Fruit fly (Drosophila melanogaster): ENCODE measurements around the gene dyl.

The dyl gene

DNA sequence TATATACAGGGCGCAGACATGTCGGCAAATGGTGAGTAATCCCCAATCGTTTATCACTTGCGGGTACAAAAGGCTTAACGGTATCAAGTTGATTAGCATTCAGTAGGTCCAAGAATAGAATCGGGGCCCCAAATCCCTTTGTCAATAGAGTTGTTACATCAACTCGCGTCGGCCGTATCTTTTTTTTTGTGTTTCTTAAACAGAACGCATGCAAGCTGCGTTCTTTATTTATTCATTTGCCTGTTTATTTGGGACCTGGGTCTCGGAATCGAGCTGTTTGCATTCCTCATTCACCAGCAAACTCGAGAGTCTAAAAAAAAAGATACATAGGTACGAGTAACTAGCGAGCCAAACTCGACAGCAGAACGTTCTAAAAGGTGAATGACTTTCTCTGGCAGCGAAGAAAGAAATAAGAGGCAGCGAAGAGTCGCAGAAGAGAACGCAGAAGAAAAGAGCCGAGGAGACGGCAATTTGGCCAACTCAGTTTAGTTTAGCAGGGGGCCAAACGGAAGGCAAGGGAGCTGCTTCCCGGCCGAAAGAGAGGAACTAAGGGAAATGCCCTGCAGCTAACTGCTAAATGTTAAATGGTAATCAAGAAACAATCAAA is 35.2 kb downstream of the dyl start:
- no peak for TF ChIP-seq noc (tag; optimal IDR thresholded peaks at IDR 0.05)

DNA sequence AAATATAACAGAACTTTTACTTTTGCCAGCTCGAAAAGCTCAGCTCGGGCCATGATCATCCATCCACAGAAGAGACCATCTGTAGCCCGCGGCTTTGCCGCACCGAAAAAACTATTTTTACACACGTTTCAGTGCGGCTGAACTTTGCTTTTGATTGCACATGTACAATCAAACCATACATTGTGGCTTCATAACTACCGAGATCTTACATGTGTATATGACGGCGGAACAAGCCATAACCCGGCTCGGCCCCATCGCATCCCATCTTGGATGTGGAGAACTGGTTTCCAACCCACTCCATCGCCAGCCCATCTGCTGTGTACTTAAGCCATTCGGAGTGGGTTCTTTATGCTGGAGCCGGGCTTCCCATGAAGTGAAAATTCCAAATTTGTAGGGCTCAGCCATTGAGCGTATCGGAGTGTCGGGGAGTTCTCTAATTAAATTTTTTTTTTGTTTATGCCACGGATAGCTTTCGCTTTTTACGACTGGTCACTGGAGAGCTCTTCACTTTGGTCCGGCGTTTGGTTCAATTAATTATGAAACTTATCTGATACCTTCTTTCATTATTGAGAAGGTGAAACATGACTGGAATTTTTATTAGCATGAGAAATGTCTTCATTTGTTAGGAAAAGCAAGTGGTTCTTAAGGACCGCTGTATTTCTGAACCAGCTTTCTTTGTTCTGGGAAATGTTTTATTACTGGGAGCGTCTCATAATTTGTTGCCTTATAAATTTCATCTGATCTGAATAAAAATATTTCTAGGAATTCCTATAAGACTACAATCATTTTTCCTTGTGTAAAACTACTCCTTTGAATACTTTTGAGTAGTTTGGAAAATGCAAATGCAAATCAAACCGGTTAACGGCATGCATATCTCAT is 36.3 kb downstream of the dyl start:
- TF ChIP-seq noc (tag; optimal IDR thresholded peaks at IDR 0.05): no peak

DNA sequence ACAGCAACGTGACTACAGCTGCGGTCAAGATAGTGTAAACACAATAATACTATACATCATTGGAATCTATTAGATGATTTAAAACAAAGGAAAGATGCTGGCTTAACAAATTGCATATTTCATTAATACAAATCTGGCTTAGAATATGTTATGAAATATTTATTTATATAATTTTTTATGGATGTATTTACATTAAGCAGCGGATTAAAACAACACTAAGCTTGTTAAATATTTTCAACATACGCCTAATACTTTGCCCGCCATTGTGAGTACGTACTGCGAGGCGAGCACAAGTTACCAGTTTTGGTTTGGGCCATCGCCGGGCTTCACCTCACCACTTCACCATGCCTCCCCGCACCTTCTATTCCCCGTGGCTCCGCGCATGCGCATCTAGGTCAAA is 37.6 kb downstream of the dyl start:
- peak; percentile 90 for TF ChIP-seq noc (tag; optimal IDR thresholded peaks at IDR 0.05)

DNA sequence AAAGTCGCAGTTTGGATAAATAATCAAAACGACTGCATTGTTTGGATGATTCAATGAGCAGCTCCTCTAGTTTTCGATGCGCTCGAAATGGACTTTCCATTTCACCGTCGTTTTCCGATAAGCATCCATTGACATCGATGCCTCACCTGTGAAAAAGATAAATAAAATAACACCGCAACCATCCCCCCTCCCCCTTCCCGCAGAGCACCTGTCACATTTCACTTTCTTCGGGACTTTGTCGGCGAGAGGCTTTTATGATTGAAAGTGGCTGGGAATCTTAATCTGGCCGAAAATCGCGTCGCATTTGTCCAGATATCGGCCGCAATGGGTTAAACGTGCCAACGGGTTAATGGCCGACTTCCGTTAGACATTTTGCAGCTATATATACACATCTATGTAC is 38.3 kb downstream of the dyl start:
- no peak for TF ChIP-seq noc (tag; optimal IDR thresholded peaks at IDR 0.05)

DNA sequence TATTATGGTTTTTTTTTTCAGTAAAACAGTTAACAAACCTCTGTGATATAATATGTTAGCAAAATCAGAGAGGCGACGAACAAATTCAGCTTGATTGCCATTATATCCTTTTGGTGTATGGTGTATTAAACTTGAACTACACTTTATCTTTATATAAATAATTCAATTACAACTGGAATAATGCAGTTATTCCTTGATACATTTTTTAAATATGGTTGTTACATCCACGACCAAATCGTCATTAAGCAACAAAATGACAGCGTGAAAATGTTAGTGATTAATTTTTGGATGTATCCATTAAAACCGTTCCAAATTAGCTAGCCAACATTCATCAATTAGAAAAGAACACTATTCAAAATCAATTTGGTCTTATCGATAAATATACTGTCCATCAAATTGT is 40.1 kb downstream of the dyl start, which contains the start of gene CG33764:
CG33764 (minus strand) TSS at position 101 of the 400 bp plus-strand sequence.
- no peak for TF ChIP-seq noc (tag; optimal IDR thresholded peaks at IDR 0.05)

DNA sequence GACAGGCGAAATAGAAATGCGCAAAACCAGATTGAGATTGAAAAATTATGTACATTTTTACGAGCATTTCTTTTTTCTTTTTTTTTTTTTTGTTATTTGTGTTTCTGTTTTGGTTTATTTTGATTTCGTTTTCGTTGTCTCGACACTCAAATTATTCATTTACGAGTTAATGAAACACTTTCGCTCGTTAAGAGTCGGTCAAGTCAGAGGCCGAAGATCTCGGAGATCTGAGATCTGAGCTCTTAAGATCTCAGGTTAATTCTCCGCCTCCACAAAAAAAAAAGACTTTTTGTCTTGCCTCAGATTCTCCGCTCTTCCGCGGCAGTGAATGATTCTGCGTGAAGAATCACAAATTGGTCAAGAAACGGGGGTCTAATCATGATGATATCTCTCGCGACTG is 41.7 kb downstream of the dyl start:
- TF ChIP-seq noc (tag; optimal IDR thresholded peaks at IDR 0.05): no peak

DNA sequence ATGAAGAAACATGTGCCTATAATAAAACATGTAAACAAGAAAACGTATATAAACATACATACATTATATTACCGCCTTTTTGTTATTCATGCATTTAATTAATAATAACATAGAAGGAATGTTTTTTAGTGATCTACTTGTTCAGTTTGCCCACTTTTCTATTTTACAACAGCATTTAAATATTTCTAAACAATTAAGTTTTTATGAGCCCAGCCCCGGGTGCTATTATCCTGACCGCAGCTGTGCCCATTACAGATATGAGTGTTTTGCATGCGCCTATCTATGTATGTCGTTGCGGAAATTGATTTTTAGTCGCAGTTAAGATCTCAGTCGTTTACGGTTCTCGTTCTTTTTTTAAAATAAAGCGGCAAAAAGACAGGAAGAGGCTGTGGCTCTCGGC is 42.6 kb downstream of the dyl start:
- TF ChIP-seq noc (tag; optimal IDR thresholded peaks at IDR 0.05): no peak

DNA sequence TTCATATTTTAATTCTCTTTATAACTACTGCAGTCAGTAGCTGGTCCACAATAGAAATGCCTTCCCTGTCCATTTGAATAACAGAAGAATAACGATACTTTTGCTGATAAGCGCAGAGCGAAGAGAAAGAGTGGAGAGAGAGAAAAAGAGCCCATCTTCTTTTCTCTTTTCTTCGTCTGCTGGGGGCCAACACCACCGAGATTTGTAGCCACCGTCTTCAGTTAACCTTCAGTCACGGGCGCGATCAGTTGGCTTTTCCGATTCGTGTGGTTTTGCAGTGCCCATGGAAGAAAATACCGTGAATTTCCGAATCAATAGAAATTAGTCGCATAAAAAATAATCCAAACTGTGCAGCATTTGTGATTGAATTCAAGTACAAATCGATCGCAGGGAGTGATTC is 44.0 kb downstream of the dyl start, which contains the start of gene CG1273:
CG1273 (plus strand) TSS at position 218 of the 400 bp plus-strand sequence.
- TF ChIP-seq noc (tag; optimal IDR thresholded peaks at IDR 0.05): no peak

DNA sequence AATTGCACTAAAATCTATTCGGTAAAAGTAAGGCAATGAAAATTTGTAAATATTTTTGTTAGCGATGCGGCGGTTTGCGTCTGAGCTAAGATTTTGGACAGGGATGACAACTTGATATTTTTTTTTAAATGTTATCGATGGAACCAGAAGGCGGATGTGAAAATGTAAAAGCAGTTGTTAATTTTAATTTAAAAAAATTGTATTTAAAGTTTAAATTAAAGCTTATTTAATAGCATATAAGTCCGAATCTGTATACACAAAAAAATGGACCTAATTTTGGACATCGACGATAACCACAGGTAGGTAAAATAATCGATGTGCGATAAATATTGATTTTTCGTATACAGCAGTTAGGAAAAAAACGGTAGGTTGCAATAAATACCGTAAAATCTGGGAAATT is 45.1 kb downstream of the dyl start, which contains the start of the genes CG11586 and VhaM9.7-a:
CG11586 (minus strand) TSS at position 87 of the 400 bp plus-strand sequence.
VhaM9.7-a (plus strand) TSS at position 322 of the 400 bp plus-strand sequence.
- no peak for TF ChIP-seq noc (tag; optimal IDR thresholded peaks at IDR 0.05)

DNA sequence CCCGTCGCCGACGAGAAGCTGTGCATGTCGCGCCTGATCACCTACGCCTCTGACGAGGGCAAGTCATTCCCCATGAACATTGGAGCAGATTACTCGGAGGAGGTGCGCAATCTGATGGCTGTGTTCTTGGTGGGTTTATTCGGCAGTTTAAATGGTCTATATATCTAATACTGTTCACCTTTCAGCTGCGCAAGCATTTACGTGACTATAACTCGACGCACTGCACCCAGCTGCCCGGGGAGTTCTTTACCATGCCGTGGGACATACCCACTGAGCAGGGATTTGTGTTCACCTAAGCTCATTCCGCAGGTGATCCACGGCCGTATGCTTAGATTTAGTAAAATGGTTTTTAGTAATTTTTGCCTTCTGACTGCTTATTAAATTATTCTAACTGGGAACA is 46.3 kb downstream of the dyl start:
- no peak for TF ChIP-seq noc (tag; optimal IDR thresholded peaks at IDR 0.05)

DNA sequence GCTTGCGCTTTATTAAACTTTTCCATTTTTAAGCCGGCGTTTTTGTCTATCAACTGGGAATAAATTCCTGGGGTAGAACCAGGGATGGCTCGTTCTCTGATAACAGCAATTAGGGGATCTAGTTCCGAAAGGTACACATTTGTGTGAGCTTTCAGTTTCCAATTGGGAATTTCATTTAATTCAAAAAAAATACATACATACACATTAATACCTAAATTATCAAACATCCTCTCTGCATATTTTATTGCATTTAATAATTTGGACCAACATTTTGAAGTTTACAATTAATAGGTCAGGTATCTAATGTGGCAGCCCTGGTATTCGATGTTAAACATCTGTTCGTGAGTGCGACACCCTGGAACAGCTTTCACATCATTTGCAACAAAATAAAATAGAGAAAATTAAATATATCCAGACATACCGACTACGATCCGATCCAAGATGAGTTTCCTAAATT is 48.4 kb downstream of the dyl start, which contains the start of the genes CG15011 and CG1309:
CG15011 (minus strand) TSS at position 51 of the 457 bp plus-strand sequence.
CG1309 (plus strand) TSS at position 329 of the 457 bp plus-strand sequence.
- peak; percentile 87 for TF ChIP-seq noc (tag; optimal IDR thresholded peaks at IDR 0.05)

DNA sequence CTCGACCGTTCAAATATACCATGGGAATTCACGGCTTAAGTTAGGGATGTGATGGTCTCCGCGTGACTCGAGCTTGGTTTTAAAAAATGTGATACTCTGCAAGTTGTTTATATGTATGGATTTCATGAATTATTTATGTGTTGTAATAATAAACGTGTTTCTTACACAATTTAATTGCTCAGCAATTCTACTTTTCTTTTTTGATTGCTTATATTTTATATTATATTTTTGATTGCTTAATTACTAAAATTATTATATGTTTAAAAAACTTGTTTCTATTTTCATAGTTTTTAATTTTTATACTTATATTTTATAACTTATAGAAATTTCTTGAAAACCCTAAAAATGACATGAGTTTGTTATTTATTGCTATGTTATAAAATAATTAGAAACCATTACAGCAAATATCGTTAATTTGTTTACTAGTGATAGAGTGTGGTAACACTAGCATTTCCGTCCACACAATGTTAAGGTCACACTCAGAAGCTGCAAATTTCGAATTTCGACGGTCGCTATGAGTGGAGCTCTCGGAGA is 53.1 kb downstream of the dyl start, which contains the start of the genes ago and CG1265:
ago (minus strand) TSS at position 6 of the 534 bp plus-strand sequence.
CG1265 (plus strand) TSS at position 476 of the 534 bp plus-strand sequence.
- TF ChIP-seq noc (tag; optimal IDR thresholded peaks at IDR 0.05): no peak

DNA sequence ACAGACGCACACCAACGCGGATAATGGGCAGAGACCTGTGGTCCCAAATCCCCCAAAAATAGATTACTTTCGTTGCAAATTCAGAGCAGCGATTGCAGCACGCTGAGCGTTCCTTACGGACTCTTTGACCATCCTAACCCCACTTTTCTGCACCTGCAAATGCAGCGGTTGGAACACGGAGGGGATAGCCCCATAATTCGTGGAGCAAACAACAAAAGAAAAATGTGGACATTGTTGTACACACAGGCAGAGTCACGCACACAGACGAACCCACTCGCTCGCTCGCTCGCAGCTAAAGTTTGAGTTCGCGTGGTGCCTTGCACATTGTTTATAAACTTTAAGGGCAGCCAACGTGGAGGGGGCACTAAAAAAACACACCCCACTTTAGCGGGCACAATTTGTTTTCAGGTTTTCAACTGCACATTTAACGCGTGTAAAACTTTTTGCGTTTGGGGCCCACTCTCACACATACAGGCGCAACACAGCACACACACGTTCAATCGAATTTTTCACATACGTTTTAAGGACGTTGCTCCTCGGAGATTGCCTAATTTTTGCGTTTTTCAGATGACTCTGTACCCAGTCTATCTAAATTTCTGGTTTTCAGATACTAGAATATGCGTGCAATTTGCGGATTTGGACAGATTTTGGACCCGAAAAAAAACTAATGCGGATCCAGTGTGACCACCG is 53.8 kb downstream of the dyl start:
- no peak for TF ChIP-seq noc (tag; optimal IDR thresholded peaks at IDR 0.05)

DNA sequence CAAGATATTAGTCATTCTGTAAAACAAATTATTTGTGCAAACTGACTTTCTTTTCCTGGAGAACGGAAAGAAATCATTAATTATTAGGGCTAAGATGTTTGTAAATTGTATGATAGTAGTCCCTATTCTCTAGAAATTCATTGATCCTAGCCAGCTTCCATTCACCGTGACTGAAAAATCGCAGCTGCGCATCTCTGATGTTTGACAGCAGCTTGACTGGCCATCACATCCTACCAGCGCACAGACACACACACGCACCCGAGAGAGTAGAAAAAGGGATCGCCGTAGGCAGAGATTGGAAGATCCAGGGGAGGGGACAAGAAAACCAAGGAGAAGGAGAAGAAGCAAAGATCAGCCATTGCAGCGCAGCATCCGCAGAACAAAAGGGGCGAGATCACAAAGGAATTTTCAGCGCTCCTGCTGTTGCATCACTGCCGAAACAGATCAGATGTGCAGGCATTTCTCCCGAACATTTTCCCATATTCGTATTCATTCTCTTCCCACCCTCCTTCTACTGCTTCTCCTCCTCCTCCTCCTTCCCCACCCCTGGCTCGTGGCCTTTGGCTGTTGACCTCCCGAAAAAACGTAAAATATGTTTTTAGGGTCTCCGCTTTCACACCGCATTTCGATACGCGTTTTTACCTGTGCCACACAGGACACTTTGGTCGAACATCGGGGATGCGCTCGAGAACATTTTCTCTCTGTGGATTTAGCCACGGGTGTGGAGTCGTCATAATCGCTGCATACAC is 54.5 kb downstream of the dyl start:
- TF ChIP-seq noc (tag; optimal IDR thresholded peaks at IDR 0.05): no peak
